Worm (Caenorhabditis elegans) whole organism, late embryonic: Measurements from ENCODE around the gene M03E7.2.

Source experiments
- C08G9.2 ChIP-seq: sonication (generic microtip); optimal IDR thresholded peaks from 2 replicates; lab custom pipeline; 2016; ENCODE audit warnings: mild to moderate bottlenecking, missing genetic modification characterization, moderate library complexity, missing compliant biosample characterization
- C38D4.7 ChIP-seq: fragments of 200-800 bp; sonication (Bioruptor generic); optimal IDR thresholded peaks from 2 replicates; lab custom pipeline; 2018; ENCODE audit warnings: mild to moderate bottlenecking, missing genetic modification characterization, moderate library complexity, missing compliant biosample characterization
- K09A11.1 ChIP-seq: sonication (generic microtip); optimal IDR thresholded peaks from 2 replicates; lab custom pipeline; 2017; ENCODE audit warnings: antibody characterized with exemption, mild to moderate bottlenecking, missing genetic modification characterization, missing compliant biosample characterization; ENCODE audit not compliant: insufficient read depth
- ama-1 ChIP-seq: fragments of 150-350 bp; optimal IDR thresholded peaks from 2 replicates; lab custom pipeline; 2014
- ceh-14 ChIP-seq: sonication (generic microtip); optimal IDR thresholded peaks from 2 replicates; lab custom pipeline; 2016; ENCODE audit warnings: missing genotype, missing genetic modification characterization, missing compliant biosample characterization
- ceh-2 ChIP-seq: sonication (generic microtip); optimal IDR thresholded peaks from 2 replicates; lab custom pipeline; 2016; ENCODE audit warnings: missing genotype, missing genetic modification characterization, missing compliant biosample characterization
- ceh-22 ChIP-seq: sonication (generic microtip); optimal IDR thresholded peaks from 2 replicates; lab custom pipeline; 2017; ENCODE audit warnings: missing biosample characterization, missing genetic modification characterization
- ceh-24 ChIP-seq: sonication (generic microtip); optimal IDR thresholded peaks from 2 replicates; lab custom pipeline; 2016; ENCODE audit warnings: mild to moderate bottlenecking, missing genetic modification characterization, missing compliant biosample characterization
- ceh-30 ChIP-seq: fragments of 150-350 bp; optimal IDR thresholded peaks from 2 replicates; lab custom pipeline; 2014; ENCODE audit warnings: missing biosample characterization, missing genetic modification characterization
- ceh-31 ChIP-seq: sonication (generic microtip); optimal IDR thresholded peaks from 2 replicates; lab custom pipeline; 2016; ENCODE audit warnings: missing genetic modification characterization, missing compliant biosample characterization
- ceh-48 ChIP-seq: sonication (generic microtip); optimal IDR thresholded peaks from 2 replicates; lab custom pipeline; 2016; ENCODE audit warnings: missing genetic modification characterization, inconsistent platforms, missing compliant biosample characterization
- ceh-9 ChIP-seq: sonication (generic microtip); optimal IDR thresholded peaks from 2 replicates; lab custom pipeline; 2016; ENCODE audit warnings: mild to moderate bottlenecking, missing genetic modification characterization, inconsistent platforms, missing compliant biosample characterization
- che-1 ChIP-seq: sonication (generic microtip); optimal IDR thresholded peaks from 2 replicates; lab custom pipeline; 2016; ENCODE audit warnings: mild to moderate bottlenecking, missing genetic modification characterization, missing compliant biosample characterization
- dmd-4 ChIP-seq: sonication (generic microtip); optimal IDR thresholded peaks from 2 replicates; lab custom pipeline; 2016; ENCODE audit warnings: borderline replicate concordance, missing genetic modification characterization, missing compliant biosample characterization
- dve-1 ChIP-seq: sonication (generic microtip); optimal IDR thresholded peaks from 2 replicates; lab custom pipeline; 2017; ENCODE audit warnings: antibody characterized with exemption, mild to moderate bottlenecking, missing genetic modification characterization, missing compliant biosample characterization
- ets-4 ChIP-seq: sonication (generic microtip); optimal IDR thresholded peaks from 2 replicates; lab custom pipeline; 2016; ENCODE audit warnings: missing genetic modification characterization, missing compliant biosample characterization
- fkh-6 ChIP-seq: sonication (generic microtip); optimal IDR thresholded peaks from 2 replicates; lab custom pipeline; 2016; ENCODE audit warnings: missing genetic modification characterization, missing compliant biosample characterization
- gmeb-2 ChIP-seq: sonication (generic microtip); optimal IDR thresholded peaks from 2 replicates; lab custom pipeline; 2016; ENCODE audit warnings: missing genetic modification characterization, inconsistent platforms, missing compliant biosample characterization
- hlh-13 ChIP-seq: fragments of 200-800 bp; sonication (Bioruptor generic); optimal IDR thresholded peaks from 2 replicates; lab custom pipeline; 2018; ENCODE audit warnings: mild to moderate bottlenecking, missing genetic modification characterization, missing compliant biosample characterization
- hlh-30 ChIP-seq: sonication (generic microtip); optimal IDR thresholded peaks from 2 replicates; lab custom pipeline; 2017; ENCODE audit warnings: antibody characterized with exemption, missing genetic modification characterization, missing compliant biosample characterization; ENCODE audit not compliant: insufficient read depth
- hlh-6 ChIP-seq: sonication (generic microtip); optimal IDR thresholded peaks from 2 replicates; lab custom pipeline; 2016; ENCODE audit warnings: missing genotype, missing genetic modification characterization, missing compliant biosample characterization
- lim-6 ChIP-seq: sonication (generic microtip); optimal IDR thresholded peaks from 2 replicates; lab custom pipeline; 2016; ENCODE audit warnings: missing genetic modification characterization, missing compliant biosample characterization
- madf-2 ChIP-seq: sonication (generic microtip); optimal IDR thresholded peaks from 2 replicates; lab custom pipeline; 2017; ENCODE audit warnings: missing genetic modification characterization, missing compliant biosample characterization
- mec-3 ChIP-seq: sonication (generic microtip); optimal IDR thresholded peaks from 2 replicates; lab custom pipeline; 2016; ENCODE audit warnings: borderline replicate concordance, missing genetic modification characterization, missing compliant biosample characterization
- nfya-1 ChIP-seq: sonication (generic microtip); optimal IDR thresholded peaks from 2 replicates; lab custom pipeline; 2017; ENCODE audit warnings: missing genetic modification characterization, mild to moderate bottlenecking, missing compliant biosample characterization, antibody characterized with exemption, moderate library complexity
- nhr-232 ChIP-seq: sonication (generic microtip); optimal IDR thresholded peaks from 2 replicates; lab custom pipeline; 2016; ENCODE audit warnings: missing genetic modification characterization, missing compliant biosample characterization
- npax-4 ChIP-seq: sonication (generic microtip); optimal IDR thresholded peaks from 2 replicates; lab custom pipeline; 2016; ENCODE audit warnings: missing genetic modification characterization, missing compliant biosample characterization
- pax-1 ChIP-seq: fragments of 150-350 bp; optimal IDR thresholded peaks from 2 replicates; lab custom pipeline; 2014; ENCODE audit warnings: missing biosample characterization, missing genetic modification characterization
- pros-1 ChIP-seq: fragments of 150-350 bp; optimal IDR thresholded peaks from 2 replicates; lab custom pipeline; 2014; ENCODE audit warnings: missing biosample characterization, missing genetic modification reagents, missing genetic modification characterization
- ref-2 ChIP-seq: sonication (generic microtip); optimal IDR thresholded peaks from 2 replicates; lab custom pipeline; 2016; ENCODE audit warnings: missing genetic modification characterization, missing compliant biosample characterization
- rnt-1 ChIP-seq: sonication (generic microtip); optimal IDR thresholded peaks from 2 replicates; lab custom pipeline; 2016; ENCODE audit warnings: missing genetic modification characterization, missing compliant biosample characterization
- sox-2 ChIP-seq: fragments of 200-800 bp; sonication (Bioruptor generic); IDR thresholded peaks from 2 replicates; pipeline ENCODE4 v1.3.6; 2022; ENCODE audit warnings: missing genetic modification reagents, missing genetic modification characterization, missing compliant biosample characterization
- sox-4 ChIP-seq: sonication (generic microtip); optimal IDR thresholded peaks from 2 replicates; lab custom pipeline; 2017; ENCODE audit warnings: mild to moderate bottlenecking, missing genetic modification characterization, inconsistent platforms, missing compliant biosample characterization
- tbx-2 ChIP-seq: sonication (generic microtip); optimal IDR thresholded peaks from 2 replicates; lab custom pipeline; 2016; ENCODE audit warnings: missing genetic modification characterization, missing compliant biosample characterization
- tbx-7 ChIP-seq: sonication (generic microtip); optimal IDR thresholded peaks from 2 replicates; lab custom pipeline; 2016; ENCODE audit warnings: missing genotype, missing genetic modification characterization, missing compliant biosample characterization
- unc-42 ChIP-seq: sonication (generic microtip); optimal IDR thresholded peaks from 2 replicates; lab custom pipeline; 2016; ENCODE audit warnings: missing genotype, missing genetic modification characterization, missing compliant biosample characterization
- unc-55 ChIP-seq: sonication (generic microtip); optimal IDR thresholded peaks from 2 replicates; lab custom pipeline; 2017; ENCODE audit warnings: missing biosample characterization, missing genetic modification reagents, missing genetic modification characterization
- unc-86 ChIP-seq: sonication (generic microtip); optimal IDR thresholded peaks from 2 replicates; lab custom pipeline; 2016; ENCODE audit warnings: missing genetic modification characterization, missing compliant biosample characterization
- zip-5 ChIP-seq: sonication (generic microtip); optimal IDR thresholded peaks from 2 replicates; lab custom pipeline; 2016; ENCODE audit warnings: missing genetic modification characterization, missing compliant biosample characterization

Gene M03E7.2

ce11 chrV:5617301-5617700, at the start of gene M03E7.2:
Gene M03E7.2 (plus strand): TSS chrV:5617601.
- TF ChIP-seq ama-1 (lab: Kevin White, UChicago): no peak
- TF ChIP-seq ceh-14 (tag; lab: Kevin White, UChicago): no peak
- TF ChIP-seq C08G9.2 (tag; lab: Kevin White, UChicago): no peak
- TF ChIP-seq ets-4 (tag; lab: Kevin White, UChicago): no peak
- TF ChIP-seq hlh-30: no peak
- no peak for TF ChIP-seq rnt-1 (tag; lab: Kevin White, UChicago)
- no peak for TF ChIP-seq tbx-7 (tag; lab: Kevin White, UChicago)
- TF ChIP-seq ceh-31 (tag; lab: Kevin White, UChicago): no peak

ce11 chrV:5570433-5570832, 47.0 kb upstream of the M03E7.2 start, which contains the start of gene glb-6:
Gene glb-6 (minus strand): TSS chrV:5570533.
- TF ChIP-seq npax-4 (tag; lab: Kevin White, UChicago) (no peak), sox-4 (tag; lab: Kevin White, UChicago) (no peak), hlh-6 (tag; lab: Kevin White, UChicago) (no peak), ceh-30 (tag; lab: Kevin White, UChicago) (no peak)

ce11 chrV:5571691-5572090, 45.7 kb upstream of the M03E7.2 start:
- TF ChIP-seq ets-4 (tag; lab: Kevin White, UChicago): no peak
- peak; percentile 37 for TF ChIP-seq unc-42

- TF ChIP-seq gmeb-2 (peak; percentile 20), dve-1 (tag; lab: Kevin White, UChicago) (peak; percentile 77), zip-5 (tag; lab: Kevin White, UChicago) (no peak), nhr-232 (no peak), lim-6 (tag; lab: Kevin White, UChicago) (no peak)
Measured at ce11 chrV:5576008-5576407, 41.4 kb upstream of the M03E7.2 start.

ce11 chrV:5579666-5580065, 37.7 kb upstream of the M03E7.2 start:
- TF ChIP-seq fkh-6 (tag; lab: Kevin White, UChicago) (no peak), ceh-9 (tag; lab: Kevin White, UChicago) (no peak), mec-3 (no peak), rnt-1 (tag; lab: Kevin White, UChicago) (no peak), che-1 (no peak), ceh-24 (tag; lab: Kevin White, UChicago) (no peak), ceh-22 (tag; lab: Kevin White, UChicago) (no peak), ceh-48 (tag; lab: Kevin White, UChicago) (no peak), C38D4.7 (GFP tag; lab: Kevin White, UChicago) (no peak), ama-1 (lab: Kevin White, UChicago) (no peak), unc-86 (tag; lab: Kevin White, UChicago) (no peak)

ce11 chrV:5580517-5580916, 36.9 kb upstream of the M03E7.2 start:
- peak; percentile 87 for TF ChIP-seq nfya-1 (tag; lab: Kevin White, UChicago)
- no peak for TF ChIP-seq madf-2 (tag; lab: Kevin White, UChicago)
- TF ChIP-seq ref-2 (tag; lab: Kevin White, UChicago): peak; percentile 6
- TF ChIP-seq sox-2 (GFP tag; lab: Robert Waterston, UW): peak; percentile 40; the same call in 1 of the 2 replicates
- peak; percentile 74 for TF ChIP-seq ceh-31 (tag; lab: Kevin White, UChicago)
- no peak for TF ChIP-seq pros-1 (tag; lab: Kevin White, UChicago)
- TF ChIP-seq unc-42: peak; percentile 30
- peak; percentile 80 for TF ChIP-seq ceh-48 (tag; lab: Kevin White, UChicago)
- peak; percentile 46 for TF ChIP-seq ceh-2 (tag; lab: Kevin White, UChicago)
- no peak for TF ChIP-seq hlh-13
- peak; percentile 31 for TF ChIP-seq tbx-2 (tag; lab: Kevin White, UChicago)
- TF ChIP-seq unc-55 (GFP tag; lab: Kevin White, UChicago): peak; percentile 38
- peak; percentile 21 for TF ChIP-seq pax-1 (tag; lab: Kevin White, UChicago)
- TF ChIP-seq dmd-4 (tag; lab: Kevin White, UChicago): no peak
- peak; percentile 69 for TF ChIP-seq K09A11.1 (tag; lab: Kevin White, UChicago)
